Worm (Caenorhabditis elegans): ENCODE results near the gene C15B12.2.

Gene C15B12.2

DNA sequence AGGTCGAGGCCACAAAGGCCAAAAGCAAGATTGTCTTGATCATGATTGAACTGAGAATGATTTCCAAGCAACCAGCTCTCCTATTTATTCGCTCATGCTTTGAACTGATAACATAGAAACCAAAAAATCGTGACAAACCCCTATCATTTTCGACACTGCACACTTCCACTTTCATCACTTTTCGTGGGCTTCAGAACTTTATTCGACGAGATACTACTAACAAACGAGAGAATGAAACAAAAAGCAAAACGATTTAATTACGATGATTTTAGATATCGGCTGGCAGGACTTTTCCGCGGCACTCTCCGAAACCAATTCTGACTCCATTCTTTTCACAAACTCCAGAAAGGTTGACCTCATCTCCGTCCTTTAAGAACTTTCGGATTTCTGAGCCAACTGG lies 16.6 kb upstream of the C15B12.2 start, which contains the start of gene asp-14:
asp-14 (minus strand) TSS at position 101 of the 400 bp plus-strand sequence.
- TF ChIP-seq unc-98 (GFP tag; IDR thresholded peaks at IDR 0.05) = no peak
- TF ChIP-seq sup-37 (GFP tag; optimal IDR thresholded peaks at IDR 0.05) = no peak
- TF ChIP-seq pqm-1 (tag; optimal IDR thresholded peaks at IDR 0.05) = no peak
- no peak for TF ChIP-seq unc-130 (tag; optimal IDR thresholded peaks at IDR 0.05)
- TF ChIP-seq nhr-11 (tag; optimal IDR thresholded peaks at IDR 0.05) = no peak
- TF ChIP-seq sox-4 (tag; optimal IDR thresholded peaks at IDR 0.05) = no peak
- TF ChIP-seq aha-1 (tag; optimal IDR thresholded peaks at IDR 0.05) = no peak
- no peak for TF ChIP-seq nhr-47 (tag; optimal IDR thresholded peaks at IDR 0.05)
- TF ChIP-seq ces-1 (GFP tag; optimal IDR thresholded peaks at IDR 0.05) = no peak
- no peak for TF ChIP-seq nhr-76 (tag; optimal IDR thresholded peaks at IDR 0.05)
- no peak for TF ChIP-seq unc-86 (tag; optimal IDR thresholded peaks at IDR 0.05)
- TF ChIP-seq ceh-90 (tag; optimal IDR thresholded peaks at IDR 0.05) = no peak

DNA sequence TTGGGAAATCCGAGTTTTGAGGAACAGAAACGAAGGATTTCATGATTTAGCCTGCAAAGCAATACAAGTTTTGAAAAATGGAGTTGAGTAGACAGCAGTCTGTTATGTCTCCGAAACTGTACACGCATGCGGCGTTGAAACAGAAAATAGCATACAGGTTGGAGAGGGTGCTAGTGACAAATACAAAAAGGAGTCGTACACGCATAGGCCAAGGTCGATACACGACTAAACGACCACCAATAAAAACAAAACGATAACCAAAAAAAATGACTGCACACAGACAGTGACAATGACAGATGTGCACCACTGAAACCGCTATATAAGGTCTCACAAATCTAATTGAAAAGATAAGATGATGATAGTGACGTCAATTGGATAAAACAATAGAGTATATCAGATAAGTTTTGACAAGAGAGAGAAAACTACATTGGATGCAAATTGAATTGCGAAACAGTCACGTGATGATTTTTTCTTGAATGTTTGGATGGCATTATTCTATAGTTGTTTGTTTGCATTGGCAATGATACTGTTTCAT lies 14.3 kb upstream of the C15B12.2 start, which contains the start of gene fah-1:
fah-1 (minus strand) TSS at position 51 of the 535 bp plus-strand sequence.
- TF ChIP-seq egl-27 (tag; optimal IDR thresholded peaks at IDR 0.05) (no peak), elt-2 (tag; optimal IDR thresholded peaks at IDR 0.05) (peak; percentile 43), nhr-237 (tag; optimal IDR thresholded peaks at IDR 0.05) (no peak), F16B12.6 (tag; optimal IDR thresholded peaks at IDR 0.05) (no peak), ceh-63 (GFP tag; optimal IDR thresholded peaks at IDR 0.05) (no peak), C34B4.2 (tag; optimal IDR thresholded peaks at IDR 0.05) (no peak), ces-1 (GFP tag; optimal IDR thresholded peaks at IDR 0.05) (no peak), efl-1 (optimal IDR thresholded peaks at IDR 0.05) (no peak), efl-1 (GFP tag; optimal IDR thresholded peaks at IDR 0.05 in 1 of 2) (peak in 1 of 2 experiments; percentile 2), C16A3.4 (tag; optimal IDR thresholded peaks at IDR 0.05) (no peak), unc-62 (GFP tag; optimal IDR thresholded peaks at IDR 0.05) (no peak), nhr-19 (GFP tag; conservative IDR thresholded peaks at IDR 0.05) (peak; percentile 43), pqm-1 (tag; optimal IDR thresholded peaks at IDR 0.05) (no peak), tlp-1 (tag; optimal IDR thresholded peaks at IDR 0.05) (no peak), blmp-1 (tag; optimal IDR thresholded peaks at IDR 0.05) (peak; percentile 37), nhr-12 (tag; optimal IDR thresholded peaks at IDR 0.05) (no peak), snu-23 (GFP tag; optimal IDR thresholded peaks at IDR 0.05) (peak; percentile 66), lin-13 (GFP tag; optimal IDR thresholded peaks at IDR 0.05) (no peak), dpl-1 (GFP tag; optimal IDR thresholded peaks at IDR 0.05) (peak in 1 of 3 experiments; percentile 16), lir-3 (tag; optimal IDR thresholded peaks at IDR 0.05; ENCODE audit: poor library complexity) (no peak), ztf-11 (tag; optimal IDR thresholded peaks at IDR 0.05) (no peak), lin-39 (tag; optimal IDR thresholded peaks at IDR 0.05) (no peak), efl-3 (GFP tag; optimal IDR thresholded peaks at IDR 0.05) (no peak), dsc-1 (tag; optimal IDR thresholded peaks at IDR 0.05) (no peak), zip-4 (GFP tag; optimal IDR thresholded peaks at IDR 0.05) (peak; percentile 38), nhr-84 (tag; optimal IDR thresholded peaks at IDR 0.05) (no peak), nhr-71 (tag; optimal IDR thresholded peaks at IDR 0.05) (peak; percentile 85), alr-1 (tag; optimal IDR thresholded peaks at IDR 0.05; ENCODE audit: borderline replicate concordance) (no peak), hlh-4 (tag; optimal IDR thresholded peaks at IDR 0.05) (no peak), fos-1 (tag; optimal IDR thresholded peaks at IDR 0.05) (no peak), jun-1 (tag; optimal IDR thresholded peaks at IDR 0.05) (no peak), unc-86 (tag; optimal IDR thresholded peaks at IDR 0.05) (no peak), ceh-82 (tag; optimal IDR thresholded peaks at IDR 0.05) (no peak), fkh-4 (tag; optimal IDR thresholded peaks at IDR 0.05; ENCODE audit: borderline replicate concordance) (no peak), nhr-77 (tag; optimal IDR thresholded peaks at IDR 0.05) (no peak), ama-1 (optimal IDR thresholded peaks at IDR 0.05) (no peak), sox-4 (tag; optimal IDR thresholded peaks at IDR 0.05) (no peak), mab-9 (GFP tag; IDR thresholded peaks at IDR 0.05) (no peak), mef-2 (tag; optimal IDR thresholded peaks at IDR 0.05) (no peak), isw-1 (GFP tag; IDR thresholded peaks at IDR 0.05) (no peak), hpl-2 (GFP tag; optimal IDR thresholded peaks at IDR 0.05) (no peak), zag-1 (tag; optimal IDR thresholded peaks at IDR 0.05) (no peak), egl-13 (tag; optimal IDR thresholded peaks at IDR 0.05) (no peak), unc-98 (GFP tag; IDR thresholded peaks at IDR 0.05) (no peak), rnt-1 (tag; optimal IDR thresholded peaks at IDR 0.05) (no peak)

Data from whole organism, L1 larva.